Worm (Caenorhabditis elegans): ENCODE results near the gene F09G2.1.

- no peak for TF ChIP-seq egl-18 (GFP tag; IDR thresholded peaks at IDR 0.05)
- TF ChIP-seq ama-1 (optimal IDR thresholded peaks at IDR 0.05) = no peak
- no peak for TF ChIP-seq ama-1 (GFP tag; optimal IDR thresholded peaks at IDR 0.05)
- TF ChIP-seq madf-8 (GFP tag; conservative IDR thresholded peaks at IDR 0.05) = no peak
- TF ChIP-seq B0035.1 (tag; optimal IDR thresholded peaks at IDR 0.05) = no peak
- TF ChIP-seq him-1 (tag; optimal IDR thresholded peaks at IDR 0.05) = no peak
- no peak for TF ChIP-seq dpl-1 (GFP tag; optimal IDR thresholded peaks at IDR 0.05)
- TF ChIP-seq hsf-1 (GFP tag; IDR thresholded peaks at IDR 0.05) = no peak
- TF ChIP-seq nfya-2 (GFP tag; IDR thresholded peaks at IDR 0.05) = no peak
- TF ChIP-seq bed-1 (GFP tag; IDR thresholded peaks at IDR 0.05) = no peak
- no peak for TF ChIP-seq lin-40 (tag; optimal IDR thresholded peaks at IDR 0.05)
Observed at ce11 chrV:7175201-7175600, 24.8 kb upstream of the F09G2.1 start, which contains the start of gene lgc-39.
